Fruit fly (Drosophila melanogaster): Measurements from ENCODE around the gene Taf10.

DNA sequence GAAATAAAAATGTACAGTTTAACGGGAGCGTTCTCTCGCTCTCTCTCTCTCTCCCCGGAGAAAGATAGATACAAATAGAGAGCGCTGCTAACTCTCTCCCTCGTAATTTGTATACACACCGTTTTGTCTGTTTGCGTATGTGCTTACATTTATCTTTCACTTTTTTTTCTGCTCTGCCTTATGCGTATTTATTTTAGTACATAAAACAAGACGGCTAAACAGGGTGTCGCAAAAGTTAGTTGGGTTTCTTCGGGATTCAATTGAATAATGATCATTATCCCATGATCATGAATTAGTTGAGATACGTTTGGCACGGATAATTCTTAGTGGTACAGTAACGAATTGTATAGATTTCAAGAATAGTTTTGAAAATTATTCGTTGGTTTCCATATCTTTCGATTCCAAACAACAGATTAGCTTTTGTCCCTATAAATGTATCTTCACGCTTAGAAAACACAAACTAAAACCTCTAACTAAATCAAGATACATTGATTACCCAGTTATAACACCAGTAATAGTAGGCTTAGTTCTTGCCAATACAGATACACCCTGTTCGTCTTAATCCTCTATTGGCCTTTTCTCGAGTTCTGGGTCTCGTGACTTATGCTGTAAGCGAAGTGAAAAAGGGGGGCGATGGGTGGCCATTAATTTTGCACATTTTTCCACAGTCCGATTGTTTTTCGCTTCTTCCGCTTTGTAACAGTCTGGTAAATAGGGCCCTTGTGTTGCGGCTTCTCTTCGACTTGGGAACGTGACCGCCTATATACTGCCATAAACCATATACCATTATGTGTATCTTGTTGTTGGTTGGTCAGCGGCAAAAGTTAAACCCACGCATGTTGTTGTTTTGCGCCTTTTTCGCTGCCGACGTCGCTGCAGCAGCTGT, 13.0 kb upstream of the Taf10 start:
- TF ChIP-seq Hr78 (GFP tag; optimal IDR thresholded peaks at IDR 0.05) (no peak), Myc (optimal IDR thresholded peaks at IDR 0.05) (no peak), Vsx2 (GFP tag; optimal IDR thresholded peaks at IDR 0.05; ENCODE audit: partially characterized antibody) (no peak), CG9705 (GFP tag; optimal IDR thresholded peaks at IDR 0.05) (peak; percentile 54), Jra (GFP tag; optimal IDR thresholded peaks at IDR 0.05) (peak; percentile 6), woc (GFP tag; optimal IDR thresholded peaks at IDR 0.05) (peak; percentile 17), usp (GFP tag; optimal IDR thresholded peaks at IDR 0.05) (no peak)
